Worm (Caenorhabditis elegans): ENCODE results near the gene F48E8.3.

- no peak for TF ChIP-seq W03F9.2 (tag; optimal IDR thresholded peaks at IDR 0.05)
- TF ChIP-seq him-1 (tag; optimal IDR thresholded peaks at IDR 0.05): no peak
- TF ChIP-seq dao-5 (tag; optimal IDR thresholded peaks at IDR 0.05): no peak
These were observed 10.7 kb upstream of the F48E8.3 start, which contains the start of gene paa-1 for ce11 chrIII:5450430-5450829.

Data from whole organism, L4/young adult.